Worm (Caenorhabditis elegans): ENCODE results near the gene pgap-2.

The pgap-2 gene

DNA sequence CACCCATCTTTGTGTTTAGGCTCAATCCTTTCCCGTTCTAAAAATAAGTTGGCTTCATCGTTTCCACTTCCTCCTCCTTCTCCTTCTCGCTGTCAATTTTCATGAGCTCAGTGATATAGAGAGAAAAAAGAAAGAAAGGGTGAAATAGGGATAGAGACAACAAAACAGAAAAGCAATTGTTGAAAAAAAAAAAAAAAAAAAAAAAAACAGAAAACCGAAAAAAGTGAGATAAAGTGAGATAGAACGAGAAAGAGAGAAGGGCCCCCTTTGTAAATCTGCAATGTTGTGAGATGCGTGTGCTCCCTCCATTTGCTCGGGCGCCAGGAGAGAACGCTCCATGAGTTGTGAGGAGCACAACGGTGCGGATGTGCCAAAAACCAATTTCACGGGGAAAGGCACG lies 18.6 kb downstream of the pgap-2 start:
- TF ChIP-seq ceh-18 (tag; optimal IDR thresholded peaks at IDR 0.05) (peak; percentile 14), pat-9 (tag; optimal IDR thresholded peaks at IDR 0.05) (no peak), rnt-1 (tag; optimal IDR thresholded peaks at IDR 0.05) (no peak), ztf-16 (tag; optimal IDR thresholded peaks at IDR 0.05) (no peak), fkh-10 (GFP tag; optimal IDR thresholded peaks at IDR 0.05) (no peak), ceh-45 (GFP tag; IDR thresholded peaks at IDR 0.05) (no peak), unc-42 (tag; optimal IDR thresholded peaks at IDR 0.05) (peak; percentile 17)

DNA sequence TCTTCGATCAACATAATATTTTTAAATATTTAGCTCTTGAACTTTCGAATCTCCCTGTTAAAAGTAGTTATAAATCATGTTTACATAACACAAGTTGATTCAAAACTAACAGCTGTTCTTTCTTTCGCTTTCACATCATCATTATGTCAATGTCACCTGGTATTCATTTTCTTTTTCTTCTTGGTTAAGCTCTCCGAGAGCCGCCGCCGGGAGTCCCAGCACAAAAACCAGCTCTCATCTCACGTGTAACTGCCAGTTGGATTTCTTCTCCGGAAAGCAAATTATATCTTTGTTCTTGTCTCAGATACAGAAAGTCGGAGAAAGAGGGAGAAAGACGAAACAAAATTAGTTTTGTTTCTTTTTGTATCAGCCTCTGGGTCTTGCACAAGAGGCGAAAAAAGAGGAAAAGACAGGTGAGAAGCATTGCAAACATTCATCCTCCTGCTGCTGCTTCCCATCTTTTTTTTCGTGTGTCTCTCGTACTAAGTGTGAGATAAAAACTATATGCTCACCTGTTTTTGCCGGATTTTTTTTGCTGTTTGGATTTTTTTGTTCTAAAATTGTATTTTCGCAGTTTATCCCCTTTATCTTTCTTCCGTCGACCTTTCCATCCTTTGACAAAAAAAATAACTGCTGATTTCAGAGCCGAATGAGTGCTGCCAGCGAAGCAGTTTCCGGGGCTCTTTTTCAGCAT lies 26.1 kb downstream of the pgap-2 start, which contains the start of gene F17C8.3:
TSS of gene F17C8.3 (plus strand) at position 644 of the 694 bp plus-strand sequence.
- TF ChIP-seq ceh-18 (tag; optimal IDR thresholded peaks at IDR 0.05), result peak; percentile 69
- TF ChIP-seq lim-6 (tag; optimal IDR thresholded peaks at IDR 0.05), result no peak

DNA sequence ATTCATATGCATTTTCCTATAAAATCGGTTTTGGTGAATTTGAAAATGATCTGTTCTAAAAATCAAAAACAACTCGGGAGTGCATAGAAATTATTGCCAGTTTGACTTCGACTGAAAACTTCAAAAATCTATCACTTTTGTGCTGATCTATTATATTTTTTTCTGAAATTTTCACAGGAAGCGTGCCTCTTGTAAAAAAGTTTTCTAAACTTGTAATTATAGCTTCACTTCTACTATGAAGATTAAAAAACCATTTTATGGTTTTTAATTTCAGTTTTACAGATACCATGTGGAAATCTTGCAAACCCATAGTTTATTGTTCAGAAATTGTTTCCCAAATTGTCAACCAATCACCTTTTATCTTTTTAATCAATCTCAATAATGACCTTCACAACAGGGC lies 28.7 kb downstream of the pgap-2 start, which contains the start of gene F17C8.9:
TSS of gene F17C8.9 (plus strand) at position 301 of the 400 bp plus-strand sequence.
- TF ChIP-seq ceh-9 (tag; optimal IDR thresholded peaks at IDR 0.05) (no peak), fax-1 (tag; optimal IDR thresholded peaks at IDR 0.05) (no peak), nhr-232 (tag; optimal IDR thresholded peaks at IDR 0.05) (no peak), ets-4 (tag; optimal IDR thresholded peaks at IDR 0.05) (no peak), F13H6.1 (tag; optimal IDR thresholded peaks at IDR 0.05) (no peak), odd-2 (tag; optimal IDR thresholded peaks at IDR 0.05) (no peak), nhr-11 (tag; optimal IDR thresholded peaks at IDR 0.05) (no peak), ceh-34 (tag; optimal IDR thresholded peaks at IDR 0.05) (no peak), fkh-10 (GFP tag; optimal IDR thresholded peaks at IDR 0.05) (no peak), fkh-6 (tag; optimal IDR thresholded peaks at IDR 0.05) (no peak), ahr-1 (tag; optimal IDR thresholded peaks at IDR 0.05) (no peak), ttx-3 (tag; optimal IDR thresholded peaks at IDR 0.05) (no peak), hlh-6 (tag; optimal IDR thresholded peaks at IDR 0.05) (no peak), pqm-1 (tag; optimal IDR thresholded peaks at IDR 0.05) (no peak), mec-3 (tag; optimal IDR thresholded peaks at IDR 0.05; ENCODE audit: borderline replicate concordance) (no peak), pros-1 (tag; optimal IDR thresholded peaks at IDR 0.05) (no peak), T23F11.4 (GFP tag; optimal IDR thresholded peaks at IDR 0.05) (no peak), unc-3 (GFP tag; conservative IDR thresholded peaks at IDR 0.05) (no peak), unc-3 (tag; optimal IDR thresholded peaks at IDR 0.05) (no peak), sox-2 (GFP tag; IDR thresholded peaks at IDR 0.05) (no peak), ceh-14 (tag; optimal IDR thresholded peaks at IDR 0.05) (no peak)

DNA sequence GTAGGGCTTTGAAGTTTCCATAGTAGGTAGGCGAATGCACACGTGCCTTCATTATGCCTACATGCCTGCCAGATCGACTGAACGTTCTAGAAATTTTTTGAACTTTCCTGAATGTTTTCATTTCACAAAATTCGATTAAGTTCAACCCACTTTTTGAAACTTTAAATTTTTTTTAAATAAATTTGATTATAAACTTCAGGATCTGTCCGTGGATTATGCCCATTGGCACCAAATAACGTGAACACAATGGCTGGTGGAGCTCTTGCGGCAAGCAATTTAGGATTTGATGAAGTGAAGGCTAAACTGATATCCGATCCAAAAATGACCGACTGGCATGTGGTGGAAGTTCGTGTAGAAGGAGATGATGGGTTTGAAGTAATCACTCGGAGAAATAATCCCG lies 30.1 kb downstream of the pgap-2 start, which contains the start of gene F17C8.7:
TSS of gene F17C8.7 (plus strand) at position 301 of the 400 bp plus-strand sequence.
- TF ChIP-seq pqm-1 (tag; optimal IDR thresholded peaks at IDR 0.05), result no peak
- no peak for TF ChIP-seq hlh-15 (tag; optimal IDR thresholded peaks at IDR 0.05)
- TF ChIP-seq odd-2 (tag; optimal IDR thresholded peaks at IDR 0.05), result no peak
- no peak for TF ChIP-seq K02D7.2 (tag; optimal IDR thresholded peaks at IDR 0.05)
- no peak for TF ChIP-seq ceh-22 (tag; optimal IDR thresholded peaks at IDR 0.05)
- TF ChIP-seq elt-4 (tag; optimal IDR thresholded peaks at IDR 0.05), result no peak
- no peak for TF ChIP-seq hlh-30 (tag; optimal IDR thresholded peaks at IDR 0.05; ENCODE audit: insufficient read depth)
- TF ChIP-seq npax-4 (tag; optimal IDR thresholded peaks at IDR 0.05), result no peak
- TF ChIP-seq ceh-2 (tag; optimal IDR thresholded peaks at IDR 0.05), result no peak
- no peak for TF ChIP-seq fkh-6 (tag; optimal IDR thresholded peaks at IDR 0.05)
- TF ChIP-seq unc-42 (tag; optimal IDR thresholded peaks at IDR 0.05), result no peak
- TF ChIP-seq ceh-18 (tag; optimal IDR thresholded peaks at IDR 0.05), result no peak
- no peak for TF ChIP-seq gmeb-2 (tag; optimal IDR thresholded peaks at IDR 0.05)
- no peak for TF ChIP-seq ceh-19 (GFP tag; optimal IDR thresholded peaks at IDR 0.05)
- no peak for TF ChIP-seq dmd-4 (tag; optimal IDR thresholded peaks at IDR 0.05; ENCODE audit: borderline replicate concordance)
- no peak for TF ChIP-seq mec-3 (tag; optimal IDR thresholded peaks at IDR 0.05; ENCODE audit: borderline replicate concordance)
- TF ChIP-seq sox-4 (tag; optimal IDR thresholded peaks at IDR 0.05), result no peak
- TF ChIP-seq hlh-8 (tag; optimal IDR thresholded peaks at IDR 0.05), result no peak
- TF ChIP-seq unc-55 (GFP tag; optimal IDR thresholded peaks at IDR 0.05), result no peak

All from whole organism, late embryonic.